Worm (Caenorhabditis elegans) whole organism, L4/young adult: Measurements from ENCODE around the gene fcho-1.
"Not testable (repeated sequence)": the region's sequence is repeated elsewhere in the genome, so short reads cannot be mapped to it uniquely, and the experiment has no call there.

Experiments
- W03F9.2 ChIP-seq: fragments of 150-350 bp; optimal IDR thresholded peaks from 2 replicates; lab custom pipeline; 2014; ENCODE audit warnings: missing biosample characterization, missing genetic modification characterization
- dao-5 ChIP-seq: sonication (generic microtip); optimal IDR thresholded peaks from 2 replicates; lab custom pipeline; 2016; ENCODE audit warnings: missing genotype, missing genetic modification characterization, moderate library complexity, missing compliant biosample characterization
- him-1 ChIP-seq: sonication (generic microtip); optimal IDR thresholded peaks from 2 replicates; lab custom pipeline; 2016; ENCODE audit warnings: missing genotype, missing genetic modification reagents, missing genetic modification characterization, missing compliant biosample characterization

Gene fcho-1

ce11 chrII:1309892-1310516, at the start of gene fcho-1, which contains the start of gene alh-6:
Gene fcho-1 (plus strand): TSS chrII:1310515.
Gene alh-6 (minus strand): TSS chrII:1310133.
- TF ChIP-seq dao-5 (tag; lab: Kevin White, UChicago) (no peak), W03F9.2 (tag; lab: Kevin White, UChicago) (peak; percentile 10)

- no peak for TF ChIP-seq dao-5 (tag; lab: Kevin White, UChicago)
- no peak for TF ChIP-seq him-1
- no peak for TF ChIP-seq W03F9.2 (tag; lab: Kevin White, UChicago)
Measured at ce11 chrII:1266790-1267189, 43.5 kb upstream of the fcho-1 start, which contains the start of gene oac-30. Gene oac-30 (minus strand): TSS chrII:1266890.

ce11 chrII:1271814-1272213, 38.5 kb upstream of the fcho-1 start, which contains the start of gene srw-66:
Gene srw-66 (minus strand): TSS chrII:1271914.
- TF ChIP-seq W03F9.2 (tag; lab: Kevin White, UChicago) (no peak), him-1 (no peak), dao-5 (tag; lab: Kevin White, UChicago) (no peak)

ce11 chrII:1275439-1275838, 34.9 kb upstream of the fcho-1 start, which contains the start of gene Y57G7A.5:
Gene Y57G7A.5 (minus strand): TSS chrII:1275539.
- no peak for TF ChIP-seq W03F9.2 (tag; lab: Kevin White, UChicago)
- no peak for TF ChIP-seq dao-5 (tag; lab: Kevin White, UChicago)
- TF ChIP-seq him-1 = no peak

ce11 chrII:1276778-1277177, 33.5 kb upstream of the fcho-1 start, which contains the start of gene Y57G7A.11:
Gene Y57G7A.11 (minus strand): TSS chrII:1276878.
- TF ChIP-seq him-1 (no peak), W03F9.2 (tag; lab: Kevin White, UChicago) (no peak), dao-5 (tag; lab: Kevin White, UChicago) (no peak)

- TF ChIP-seq W03F9.2 (tag; lab: Kevin White, UChicago); dao-5 (tag; lab: Kevin White, UChicago); him-1: not testable (repeated sequence)
Measured at ce11 chrII:1278350-1278749, 32.0 kb upstream of the fcho-1 start, which contains the start of gene srz-63. Gene srz-63 (plus strand): TSS chrII:1278650.

- TF ChIP-seq W03F9.2 (tag; lab: Kevin White, UChicago) (no peak), dao-5 (tag; lab: Kevin White, UChicago) (no peak), him-1 (no peak)
Measured at ce11 chrII:1284985-1285384, 25.3 kb upstream of the fcho-1 start.

- no peak for TF ChIP-seq him-1
- no peak for TF ChIP-seq W03F9.2 (tag; lab: Kevin White, UChicago)
- no peak for TF ChIP-seq dao-5 (tag; lab: Kevin White, UChicago)
Measured at ce11 chrII:1285514-1285913, 24.8 kb upstream of the fcho-1 start, which contains the start of the genes Y57G7A.6 and Y57G7A.3. Gene Y57G7A.6 (minus strand): TSS chrII:1285614. Gene Y57G7A.3 (plus strand): TSS chrII:1285782.

ce11 chrII:1293157-1293556, 17.2 kb upstream of the fcho-1 start, which contains the start of gene srz-64:
Gene srz-64 (minus strand): TSS chrII:1293257.
- no peak for TF ChIP-seq dao-5 (tag; lab: Kevin White, UChicago)
- TF ChIP-seq him-1 = no peak
- TF ChIP-seq W03F9.2 (tag; lab: Kevin White, UChicago) = no peak

ce11 chrII:1295776-1296175, 14.5 kb upstream of the fcho-1 start, which contains the start of gene Y57G7A.2:
Gene Y57G7A.2 (plus strand): TSS chrII:1296076.
- TF ChIP-seq dao-5 (tag; lab: Kevin White, UChicago) (no peak), him-1 (no peak), W03F9.2 (tag; lab: Kevin White, UChicago) (no peak)

ce11 chrII:1297044-1297696, 13.1 kb upstream of the fcho-1 start:
- TF ChIP-seq him-1 (no peak), dao-5 (tag; lab: Kevin White, UChicago) (no peak), W03F9.2 (tag; lab: Kevin White, UChicago) (no peak)

ce11 chrII:1297697-1298093, 12.6 kb upstream of the fcho-1 start:
- TF ChIP-seq W03F9.2 (tag; lab: Kevin White, UChicago) = no peak
- no peak for TF ChIP-seq dao-5 (tag; lab: Kevin White, UChicago)
- no peak for TF ChIP-seq him-1

ce11 chrII:1298169-1298568, 12.1 kb upstream of the fcho-1 start, which contains the start of gene Y57G7A.1:
Gene Y57G7A.1 (plus strand): TSS chrII:1298469.
- TF ChIP-seq W03F9.2 (tag; lab: Kevin White, UChicago) (no peak), him-1 (no peak), dao-5 (tag; lab: Kevin White, UChicago) (no peak)

- TF ChIP-seq him-1 = no peak
- TF ChIP-seq dao-5 (tag; lab: Kevin White, UChicago) = no peak
- TF ChIP-seq W03F9.2 (tag; lab: Kevin White, UChicago) = no peak
Measured at ce11 chrII:1301554-1301953, 8.8 kb upstream of the fcho-1 start, which contains the start of gene glb-31. Gene glb-31 (minus strand): TSS chrII:1301654.
